Worm (Caenorhabditis elegans) whole organism, L4/young adult: Measurements from ENCODE around the gene srh-147.
"Not testable (repeated sequence)": the region's sequence is repeated elsewhere in the genome, so short reads cannot be mapped to it uniquely, and the experiment has no call there.

ENCODE experiments used
- W03F9.2 ChIP-seq: fragments of 150-350 bp; optimal IDR thresholded peaks from 2 replicates; lab custom pipeline; 2014; ENCODE audit warnings: missing biosample characterization, missing genetic modification characterization
- dao-5 ChIP-seq: sonication (generic microtip); optimal IDR thresholded peaks from 2 replicates; lab custom pipeline; 2016; ENCODE audit warnings: missing genotype, missing genetic modification characterization, moderate library complexity, missing compliant biosample characterization
- him-1 ChIP-seq: sonication (generic microtip); optimal IDR thresholded peaks from 2 replicates; lab custom pipeline; 2016; ENCODE audit warnings: missing genotype, missing genetic modification reagents, missing genetic modification characterization, missing compliant biosample characterization

srh-147 gene

ce11 chrV:15826110-15826509 is 24.0 kb downstream of the srh-147 start, which contains the start of gene srbc-51:
TSS of gene srbc-51 (plus strand) at chrV:15826410.
- no peak for TF ChIP-seq dao-5 (tag; lab: Kevin White, UChicago)
- TF ChIP-seq him-1 (tag; lab: Kevin White, UChicago), result no peak
- no peak for TF ChIP-seq W03F9.2 (tag; lab: Kevin White, UChicago)

DNA sequence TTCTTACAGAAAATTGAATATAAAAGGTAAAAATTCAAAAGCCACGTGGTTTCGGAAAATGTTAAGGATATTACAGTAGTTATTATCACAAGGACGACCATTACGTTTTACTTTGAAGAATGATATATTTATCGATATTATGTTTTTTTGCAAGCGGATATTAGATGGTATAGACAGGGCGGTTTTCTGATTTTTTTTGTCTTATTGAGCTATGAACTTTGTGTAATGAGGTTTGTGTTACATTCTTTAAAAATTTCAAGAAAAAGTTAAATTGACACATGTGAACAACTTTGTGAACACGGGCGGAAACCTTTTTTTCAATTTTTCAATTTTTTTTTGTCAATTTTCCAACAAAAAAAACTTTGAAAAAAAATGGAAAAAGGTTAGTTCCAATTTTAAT is 25.3 kb downstream of the srh-147 start, which contains the start of gene srbc-50:
TSS of gene srbc-50 (minus strand) at position 101 of the 400 bp plus-strand sequence.
- TF ChIP-seq him-1 (tag; lab: Kevin White, UChicago) (no peak), dao-5 (tag; lab: Kevin White, UChicago) (no peak), W03F9.2 (tag; lab: Kevin White, UChicago) (no peak)

DNA sequence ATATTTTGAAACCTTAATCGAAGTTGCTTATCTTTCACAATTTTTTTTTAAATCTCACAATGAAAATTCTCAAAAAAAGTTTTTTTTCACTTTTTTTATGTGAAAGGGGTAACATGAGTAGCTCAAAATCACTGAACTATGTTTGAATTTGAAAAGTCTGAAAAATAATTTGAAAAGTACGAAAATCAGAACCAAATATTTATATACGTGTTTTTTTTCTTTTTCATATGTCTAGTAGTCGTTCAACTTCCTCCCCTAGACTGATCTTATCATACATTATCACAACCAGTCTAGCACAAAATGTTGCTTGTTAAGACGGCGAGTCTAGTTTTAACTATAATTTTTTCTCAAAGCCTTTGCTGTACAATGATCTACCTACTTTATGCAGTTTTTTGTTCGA is 28.7 kb downstream of the srh-147 start, which contains the start of gene srbc-49:
TSS of gene srbc-49 (plus strand) at position 301 of the 400 bp plus-strand sequence.
- TF ChIP-seq dao-5 (tag; lab: Kevin White, UChicago) (no peak), W03F9.2 (tag; lab: Kevin White, UChicago) (no peak), him-1 (tag; lab: Kevin White, UChicago) (no peak)

DNA sequence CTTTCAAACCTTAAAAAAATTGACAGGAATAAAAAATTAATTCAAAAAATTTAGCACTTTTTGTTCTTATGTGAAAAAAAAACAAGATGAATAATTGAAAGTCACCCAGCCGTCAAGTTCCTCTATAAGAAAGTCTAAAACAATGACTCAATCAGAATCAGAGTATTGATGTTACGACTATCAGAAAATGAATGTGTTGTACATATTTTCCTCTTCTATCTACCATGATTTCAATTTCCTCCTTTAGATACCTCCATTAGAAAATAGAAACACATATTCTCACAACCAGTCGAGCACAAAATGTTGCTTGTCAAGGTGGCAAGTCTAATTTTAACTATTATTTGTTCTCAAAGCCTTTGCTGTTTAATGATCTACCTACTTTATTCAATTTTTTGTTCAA is 30.1 kb downstream of the srh-147 start, which contains the start of gene srbc-48:
TSS of gene srbc-48 (plus strand) at position 301 of the 400 bp plus-strand sequence.
- TF ChIP-seq W03F9.2 (tag; lab: Kevin White, UChicago), result no peak
- TF ChIP-seq dao-5 (tag; lab: Kevin White, UChicago), result no peak
- no peak for TF ChIP-seq him-1 (tag; lab: Kevin White, UChicago)

- TF ChIP-seq W03F9.2 (tag; lab: Kevin White, UChicago) (no peak), dao-5 (tag; lab: Kevin White, UChicago) (no peak), him-1 (tag; lab: Kevin White, UChicago) (no peak)
Measured at ce11 chrV:15817746-15818145, 32.4 kb downstream of the srh-147 start, which contains the start of gene abf-3. TSS of gene abf-3 (minus strand) at chrV:15817846.

DNA sequence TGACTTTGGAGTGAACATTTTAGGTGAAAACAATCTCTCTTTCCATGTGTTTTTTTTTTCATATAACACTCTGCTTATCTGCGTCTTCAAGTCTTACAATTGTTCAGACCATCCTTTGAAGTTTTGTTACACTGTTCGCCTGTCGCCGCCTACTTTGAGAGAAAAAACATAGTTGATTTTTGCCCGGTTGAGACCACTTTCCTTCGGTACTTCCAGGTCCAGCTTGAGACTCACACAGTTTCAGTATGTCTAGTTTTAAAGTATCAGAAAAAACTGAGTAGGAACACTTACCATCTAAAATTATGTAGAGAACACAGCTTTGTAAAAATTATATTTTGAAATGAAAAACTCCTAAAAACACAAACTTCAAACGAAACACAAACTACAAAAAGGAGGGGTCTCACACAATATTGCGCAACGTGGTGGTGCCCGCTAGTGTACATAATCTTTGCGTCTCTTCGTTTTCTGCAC is 34.1 kb downstream of the srh-147 start, which contains the start of the genes fbxa-69 and F54B8.4:
TSS of gene fbxa-69 (minus strand) at position 10 of the 471 bp plus-strand sequence.
TSS of gene F54B8.4 (plus strand) at position 421 of the 471 bp plus-strand sequence.
- TF ChIP-seq him-1 (tag; lab: Kevin White, UChicago) (no peak), W03F9.2 (tag; lab: Kevin White, UChicago) (no peak), dao-5 (tag; lab: Kevin White, UChicago) (no peak)

ce11 chrV:15811982-15812381 is 38.1 kb downstream of the srh-147 start, which contains the start of gene nhr-282:
TSS of gene nhr-282 (plus strand) at chrV:15812282.
- not testable (repeated sequence) for TF ChIP-seq W03F9.2, him-1, dao-5 (tag; lab: Kevin White, UChicago)

DNA sequence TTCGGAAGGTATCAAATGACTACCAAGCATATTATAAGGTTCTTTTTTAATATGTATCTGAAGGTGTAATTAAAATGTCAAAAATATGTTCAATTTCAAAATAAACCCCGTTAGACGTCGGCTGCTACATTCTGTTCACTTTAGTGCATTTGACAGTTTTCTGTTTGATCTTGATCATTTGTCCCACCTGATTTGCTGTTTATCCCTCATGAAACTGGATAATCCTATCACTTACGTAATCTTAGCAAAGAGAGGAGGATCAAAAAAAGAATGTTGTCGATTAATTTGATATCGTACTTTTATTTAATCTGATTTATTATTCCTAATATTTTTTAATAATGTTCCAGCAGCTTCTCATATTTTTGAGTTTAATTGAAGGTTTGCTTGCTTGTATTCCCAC is 39.7 kb downstream of the srh-147 start, which contains the start of gene F54B8.1:
TSS of gene F54B8.1 (plus strand) at position 301 of the 400 bp plus-strand sequence.
- TF ChIP-seq W03F9.2 (tag; lab: Kevin White, UChicago) (no peak), dao-5 (tag; lab: Kevin White, UChicago) (no peak), him-1 (tag; lab: Kevin White, UChicago) (no peak)

- TF ChIP-seq him-1 (tag; lab: Kevin White, UChicago) (no peak), W03F9.2 (tag; lab: Kevin White, UChicago) (no peak), dao-5 (tag; lab: Kevin White, UChicago) (no peak)
Measured at ce11 chrV:15809543-15809942, 40.6 kb downstream of the srh-147 start, which contains the start of gene srsx-36. TSS of gene srsx-36 (minus strand) at chrV:15809643.

- TF ChIP-seq dao-5, W03F9.2, him-1 (tag; lab: Kevin White, UChicago): not testable (repeated sequence)
Measured at ce11 chrV:15807420-15807819, 42.7 kb downstream of the srh-147 start, which contains the start of gene srsx-38. TSS of gene srsx-38 (minus strand) at chrV:15807520.

DNA sequence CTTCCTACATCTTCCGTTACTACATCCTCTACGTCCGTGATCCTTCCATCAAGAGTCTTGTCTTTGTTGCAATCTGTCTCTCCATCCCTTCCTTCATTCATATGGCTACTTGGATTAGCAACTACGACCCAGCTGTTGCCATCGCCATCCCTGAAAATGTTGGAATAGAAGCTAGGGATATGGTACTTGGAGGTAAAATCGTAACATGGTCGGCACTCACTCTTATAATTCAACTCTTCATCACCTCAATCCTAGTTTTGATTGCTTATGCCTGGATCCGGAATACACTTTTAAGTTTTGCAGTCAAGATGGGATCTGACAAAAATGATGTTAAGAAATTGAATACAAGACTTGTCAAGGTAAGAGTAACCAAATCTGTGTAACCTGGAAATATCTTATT is 46.4 kb downstream of the srh-147 start, which contains the start of gene T26E4.18:
TSS of gene T26E4.18 (minus strand) at position 101 of the 400 bp plus-strand sequence.
- TF ChIP-seq W03F9.2, dao-5, him-1 (tag; lab: Kevin White, UChicago): not testable (repeated sequence)

DNA sequence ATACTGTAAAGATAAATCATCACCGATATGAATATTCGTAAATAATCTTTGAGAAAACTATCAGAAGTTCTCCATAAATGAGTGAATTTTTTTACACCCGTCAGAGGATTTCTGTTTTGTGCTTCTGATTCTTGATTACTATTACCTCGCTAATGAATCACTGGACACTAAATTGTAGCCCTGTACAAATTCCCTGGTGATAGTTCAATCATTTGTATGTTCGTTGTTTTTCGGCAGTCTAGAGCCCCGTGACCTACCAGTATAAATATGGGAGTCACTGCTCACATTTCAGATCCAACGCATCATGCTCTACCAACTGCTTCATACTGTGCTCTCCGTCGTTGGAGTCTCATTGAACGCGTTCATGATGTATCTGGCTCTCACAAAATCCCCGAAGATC is 47.0 kb downstream of the srh-147 start, which contains the start of gene srd-27:
TSS of gene srd-27 (plus strand) at position 301 of the 400 bp plus-strand sequence.
- not testable (repeated sequence) for TF ChIP-seq W03F9.2, dao-5, him-1 (tag; lab: Kevin White, UChicago)

DNA sequence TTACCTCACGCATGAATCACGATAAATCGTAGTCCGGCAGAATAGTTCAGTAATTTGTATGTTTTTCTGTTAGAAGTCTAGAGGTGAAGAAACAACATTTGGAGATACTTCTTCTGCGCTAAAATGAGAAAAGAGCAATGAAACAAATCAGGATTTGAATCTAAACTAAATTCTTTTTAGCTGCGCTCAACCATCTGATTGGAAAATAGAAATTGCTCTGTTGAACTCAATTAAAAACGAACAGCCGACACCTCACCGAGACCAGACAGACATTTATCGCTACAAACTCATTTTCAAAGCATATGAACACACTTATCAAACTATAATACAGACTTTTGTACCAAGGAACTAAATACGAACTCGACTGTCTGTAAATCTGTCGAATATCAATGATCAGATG is 47.5 kb downstream of the srh-147 start, which contains the start of gene T26E4.9:
TSS of gene T26E4.9 (minus strand) at position 101 of the 400 bp plus-strand sequence.
- TF ChIP-seq him-1, W03F9.2, dao-5 (tag; lab: Kevin White, UChicago): not testable (repeated sequence)
